Worm (Caenorhabditis elegans) whole organism, midembryonic: ENCODE measurements around the gene F49C5.5.

Experiments
- T22C8.4 ChIP-seq: fragments of 200-800 bp; sonication (Bioruptor generic); IDR thresholded peaks from 2 replicates; pipeline ENCODE4 v1.3.6; 2022; ENCODE audit warnings: missing genetic modification characterization, missing compliant biosample characterization
- cog-1 ChIP-seq: sonication (generic microtip); optimal IDR thresholded peaks from 2 replicates; lab custom pipeline; 2016; ENCODE audit warnings: missing genetic modification characterization, missing compliant biosample characterization
- flt-1 ChIP-seq: fragments of 200-800 bp; sonication (Bioruptor generic); IDR thresholded peaks from 2 replicates; pipeline ENCODE4 v1.3.6; 2022; ENCODE audit warnings: missing genetic modification characterization, missing compliant biosample characterization
- klf-2 ChIP-seq: fragments of 200-800 bp; sonication (Bioruptor generic); conservative IDR thresholded peaks from 2 replicates; pipeline ENCODE4 v1.3.6; 2022; ENCODE audit warnings: missing genetic modification reagents, missing genetic modification characterization, missing compliant biosample characterization
- med-1 ChIP-seq: sonication (generic microtip); optimal IDR thresholded peaks from 2 replicates; lab custom pipeline; 2017; ENCODE audit warnings: missing genetic modification characterization, mild to moderate bottlenecking, missing compliant biosample characterization, antibody characterized with exemption, missing genetic modification reagents; ENCODE audit not compliant: insufficient read depth
- ref-1 ChIP-seq: fragments of 200-800 bp; sonication (Bioruptor generic); conservative IDR thresholded peaks from 2 replicates; pipeline ENCODE4 v1.3.6; 2022; ENCODE audit warnings: missing genetic modification reagents, missing genetic modification characterization, missing compliant biosample characterization
- tab-1 ChIP-seq: fragments of 200-800 bp; sonication (Bioruptor generic); IDR thresholded peaks from 2 replicates; pipeline ENCODE4 v1.3.6; 2022; ENCODE audit warnings: missing genetic modification characterization, missing compliant biosample characterization
- ztf-23 ChIP-seq: fragments of 200-800 bp; sonication (Bioruptor generic); IDR thresholded peaks from 2 replicates; pipeline ENCODE4 v1.3.6; 2022; ENCODE audit warnings: missing genetic modification reagents, missing genetic modification characterization, missing compliant biosample characterization
- ztf-29 ChIP-seq: fragments of 200-800 bp; sonication (Bioruptor generic); IDR thresholded peaks from 2 replicates; pipeline ENCODE4 v1.3.6; 2022; ENCODE audit warnings: missing genetic modification reagents, missing genetic modification characterization, missing compliant biosample characterization

The F49C5.5 gene

ce11 chrII:12502784-12503183 lies 43.5 kb downstream of the F49C5.5 start, which contains the start of gene ador-1:
Gene ador-1 (minus strand): TSS chrII:12502884.
- TF ChIP-seq ztf-29 (GFP tag; lab: Robert Waterston, UW): no peak
- TF ChIP-seq T22C8.4 (GFP tag; lab: Robert Waterston, UW): no peak
- no peak for TF ChIP-seq tab-1 (GFP tag; lab: Robert Waterston, UW)
- no peak for TF ChIP-seq ztf-23 (GFP tag; lab: Robert Waterston, UW)
- no peak for TF ChIP-seq flt-1 (GFP tag; lab: Robert Waterston, UW)
- TF ChIP-seq ref-1 (GFP tag; lab: Robert Waterston, UW): no peak
- TF ChIP-seq cog-1 (tag; lab: Kevin White, UChicago): no peak
- no peak for TF ChIP-seq klf-2 (GFP tag; lab: Robert Waterston, UW)
- no peak for TF ChIP-seq med-1 (GFP tag; lab: Kevin White, UChicago)

ce11 chrII:12499969-12500368 lies 46.3 kb downstream of the F49C5.5 start:
- TF ChIP-seq klf-2 (GFP tag; lab: Robert Waterston, UW) (no peak), tab-1 (GFP tag; lab: Robert Waterston, UW) (no peak), T22C8.4 (GFP tag; lab: Robert Waterston, UW) (no peak), ztf-23 (GFP tag; lab: Robert Waterston, UW) (no peak), ref-1 (GFP tag; lab: Robert Waterston, UW) (no peak), flt-1 (GFP tag; lab: Robert Waterston, UW) (no peak), med-1 (GFP tag; lab: Kevin White, UChicago) (no peak)

- no peak for TF ChIP-seq cog-1 (tag; lab: Kevin White, UChicago)
- TF ChIP-seq flt-1 (GFP tag; lab: Robert Waterston, UW): no peak
- TF ChIP-seq ztf-23 (GFP tag; lab: Robert Waterston, UW): no peak
- no peak for TF ChIP-seq ref-1 (GFP tag; lab: Robert Waterston, UW)
- TF ChIP-seq klf-2 (GFP tag; lab: Robert Waterston, UW): no peak
- no peak for TF ChIP-seq tab-1 (GFP tag; lab: Robert Waterston, UW)
- TF ChIP-seq med-1 (GFP tag; lab: Kevin White, UChicago): no peak
- TF ChIP-seq T22C8.4 (GFP tag; lab: Robert Waterston, UW): no peak
- no peak for TF ChIP-seq ztf-29 (GFP tag; lab: Robert Waterston, UW)
Measured at ce11 chrII:12496981-12497380, 49.3 kb downstream of the F49C5.5 start, which contains the start of gene T21B4.3. Gene T21B4.3 (minus strand): TSS chrII:12497081.
